Fruit fly (Drosophila melanogaster) whole organism, embryonic: ENCODE results near the gene CG10993.
A peak's percentile ranks its signal among the peaks of the same experiment; 100 is the strongest.

ENCODE experiments used
- Aef1 ChIP-seq: fragments of 200-800 bp; sonication (Bioruptor generic); IDR thresholded peaks from 3 replicates; pipeline ENCODE4 v1.3.6; 2022; ENCODE audit warnings: missing biosample characterization, missing genetic modification characterization
- BtbVII ChIP-seq: fragments of 200-800 bp; sonication (Bioruptor generic); optimal IDR thresholded peaks from 3 replicates; lab custom pipeline; 2017; ENCODE audit warnings: missing biosample characterization, mild to moderate bottlenecking, missing genetic modification characterization
- CG13424 ChIP-seq: fragments of 200-800 bp; sonication (Bioruptor generic); optimal IDR thresholded peaks from 2 replicates; lab custom pipeline; 2019; ENCODE audit warnings: missing biosample characterization, mild to moderate bottlenecking, missing genetic modification characterization, moderate library complexity
- CG14050 ChIP-seq: fragments of 200-800 bp; sonication (Bioruptor generic); IDR thresholded peaks from 3 replicates; pipeline ENCODE4 v1.3.6; 2022; ENCODE audit warnings: missing biosample characterization, missing genetic modification characterization
- CG14441 ChIP-seq: fragments of 200-800 bp; sonication (Bioruptor generic); IDR thresholded peaks from 2 replicates; pipeline ENCODE4 v1.3.6; 2022; ENCODE audit warnings: missing biosample characterization, missing genetic modification characterization
- CG14860 ChIP-seq: fragments of 200-800 bp; sonication (Bioruptor generic); IDR thresholded peaks from 3 replicates; pipeline ENCODE4 v1.3.6; 2022; ENCODE audit warnings: missing biosample characterization, missing genetic modification characterization; ENCODE audit not compliant: partially characterized antibody
- CG15269 ChIP-seq: fragments of 200-800 bp; sonication (Bioruptor generic); optimal IDR thresholded peaks from 2 replicates; lab custom pipeline; 2018; ENCODE audit warnings: missing biosample characterization, mild to moderate bottlenecking, missing genetic modification characterization, moderate library complexity
- CG1602 ChIP-seq: fragments of 200-800 bp; sonication (Bioruptor generic); optimal IDR thresholded peaks from 3 replicates; lab custom pipeline; 2016; ENCODE audit warnings: missing biosample characterization, missing genetic modification characterization
- CG16815 ChIP-seq: fragments of 200-800 bp; sonication (Bioruptor generic); optimal IDR thresholded peaks from 3 replicates; lab custom pipeline; 2017; ENCODE audit warnings: missing biosample characterization, mild to moderate bottlenecking, missing genetic modification characterization
- CG2712 ChIP-seq: fragments of 200-800 bp; optimal IDR thresholded peaks from 3 replicates; lab custom pipeline; 2019; ENCODE audit warnings: missing biosample characterization, mild to moderate bottlenecking, missing genetic modification characterization, moderate library complexity
- CG32767 ChIP-seq: fragments of 200-800 bp; sonication (Bioruptor generic); IDR thresholded peaks from 2 replicates; pipeline ENCODE4 v1.3.6; 2022; ENCODE audit warnings: missing biosample characterization, missing genetic modification characterization
- CG34422 ChIP-seq: fragments of 200-800 bp; sonication (Bioruptor generic); IDR thresholded peaks from 3 replicates; pipeline ENCODE4 v1.3.6; 2022; ENCODE audit warnings: missing biosample characterization, missing genetic modification characterization
- CG42726 ChIP-seq: fragments of 200-800 bp; sonication (Bioruptor generic); IDR thresholded peaks from 2 replicates; pipeline ENCODE4 v1.3.6; 2022; ENCODE audit warnings: missing biosample characterization, missing genetic modification characterization; ENCODE audit not compliant: partially characterized antibody
- CG4730 ChIP-seq: fragments of 200-800 bp; sonication (Bioruptor generic); IDR thresholded peaks from 2 replicates; pipeline ENCODE4 v1.3.6; 2022; ENCODE audit warnings: missing biosample characterization, missing genetic modification characterization
- CG5953 ChIP-seq: fragments of 200-800 bp; sonication (Bioruptor generic); IDR thresholded peaks from 2 replicates; pipeline ENCODE4 v1.3.6; 2022; ENCODE audit warnings: missing biosample characterization, missing genetic modification characterization
- CG7271 ChIP-seq: fragments of 200-800 bp; sonication (Bioruptor generic); optimal IDR thresholded peaks from 2 replicates; lab custom pipeline; 2018; ENCODE audit warnings: missing biosample characterization, mild to moderate bottlenecking, missing genetic modification characterization, moderate library complexity
- CG8281 ChIP-seq: fragments of 200-800 bp; sonication (Bioruptor generic); optimal IDR thresholded peaks from 2 replicates; lab custom pipeline; 2018; ENCODE audit warnings: missing biosample characterization, mild to moderate bottlenecking, missing genetic modification characterization, moderate library complexity
- CG8359 ChIP-seq: fragments of 200-800 bp; sonication (Bioruptor generic); optimal IDR thresholded peaks from 2 replicates; lab custom pipeline; 2017; ENCODE audit warnings: missing biosample characterization, mild to moderate bottlenecking, missing genetic modification characterization, borderline replicate concordance
- CG8944 ChIP-seq: fragments of 200-800 bp; sonication (Bioruptor generic); optimal IDR thresholded peaks from 3 replicates; lab custom pipeline; 2016; ENCODE audit warnings: missing biosample characterization, missing genetic modification characterization
- CTCF ChIP-seq: fragments of 200-800 bp; sonication (Bioruptor generic); optimal IDR thresholded peaks from 2 replicates; lab custom pipeline; 2017; ENCODE audit warnings: missing biosample characterization, mild to moderate bottlenecking, missing genetic modification characterization, moderate library complexity
- HLH3B ChIP-seq: fragments of 200-800 bp; sonication (Bioruptor generic); IDR thresholded peaks from 2 replicates; pipeline ENCODE4 v1.3.6; 2022; ENCODE audit warnings: missing biosample characterization, missing genetic modification characterization
- HLH54F ChIP-seq: fragments of 200-800 bp; sonication (Bioruptor generic); optimal IDR thresholded peaks from 3 replicates; lab custom pipeline; 2016; ENCODE audit warnings: missing biosample characterization, missing genetic modification characterization
- MTF-1 ChIP-seq: fragments of 200-800 bp; sonication (Bioruptor generic); optimal IDR thresholded peaks from 2 replicates; lab custom pipeline; 2018; ENCODE audit warnings: missing biosample characterization, mild to moderate bottlenecking, missing genetic modification characterization, borderline replicate concordance
- Max ChIP-seq: fragments of 200-800 bp; sonication (Bioruptor generic); optimal IDR thresholded peaks from 2 replicates; lab custom pipeline; 2016; ENCODE audit warnings: missing biosample characterization, mild to moderate bottlenecking, missing genetic modification characterization
- Mrtf ChIP-seq: fragments of 200-800 bp; sonication (Bioruptor generic); IDR thresholded peaks from 3 replicates; pipeline ENCODE4 v1.3.6; 2022; ENCODE audit warnings: missing biosample characterization, missing genetic modification characterization
- NFAT ChIP-seq: fragments of 200-800 bp; sonication (Bioruptor generic); IDR thresholded peaks from 2 replicates; pipeline ENCODE4 v1.3.6; 2022; ENCODE audit warnings: missing biosample characterization, missing genetic modification characterization
- Pdp1 ChIP-seq, 2 experiments: fragments of 200-800 bp; sonication (Bioruptor generic); optimal IDR thresholded peaks; 3 replicates each; lab custom pipeline; 2016; ENCODE audit warnings: missing biosample characterization in 2 of 2, missing genetic modification characterization in 2 of 2, mild to moderate bottlenecking in 1 of 2, moderate library complexity in 1 of 2
- Taf1 ChIP-seq: fragments of 200-800 bp; sonication (Bioruptor generic); IDR thresholded peaks from 2 replicates; pipeline ENCODE4 v1.3.6; 2022; ENCODE audit warnings: missing biosample characterization, missing genetic modification characterization
- Xrp1 ChIP-seq: fragments of 200-800 bp; sonication (Bioruptor generic); IDR thresholded peaks from 2 replicates; pipeline ENCODE4 v1.3.6; 2022; ENCODE audit warnings: missing biosample characterization, missing genetic modification characterization
- cad ChIP-seq: fragments of >200 bp; optimal IDR thresholded peaks from 2 replicates; lab custom pipeline; 2017; ENCODE audit warnings: missing biosample characterization, missing genetic modification characterization
- chinmo ChIP-seq: fragments of 200-800 bp; sonication (Bioruptor generic); IDR thresholded peaks from 4 replicates; pipeline ENCODE4 v1.3.6; 2022; ENCODE audit warnings: missing biosample characterization, missing genetic modification characterization; ENCODE audit not compliant: partially characterized antibody
- croc ChIP-seq: fragments of 200-800 bp; sonication (Bioruptor generic); conservative IDR thresholded peaks from 3 replicates; pipeline ENCODE4 v1.3.6; 2022; ENCODE audit warnings: missing biosample characterization, missing genetic modification characterization
- dysf ChIP-seq: fragments of 200-800 bp; sonication (Bioruptor generic); IDR thresholded peaks from 3 replicates; pipeline ENCODE4 v1.3.6; 2022; ENCODE audit warnings: missing biosample characterization, missing genetic modification characterization
- gro ChIP-seq: fragments of 200-800 bp; sonication (Bioruptor generic); optimal IDR thresholded peaks from 2 replicates; lab custom pipeline; 2016; ENCODE audit warnings: missing biosample characterization, missing genetic modification characterization
- gt ChIP-seq: fragments of 200-800 bp; sonication (Bioruptor generic); IDR thresholded peaks from 2 replicates; pipeline ENCODE4 v1.3.6; 2022; ENCODE audit warnings: missing biosample characterization, missing genetic modification characterization
- hb ChIP-seq: fragments of 200-800 bp; sonication (Bioruptor generic); IDR thresholded peaks from 3 replicates; pipeline ENCODE4 v1.3.6; 2022; ENCODE audit warnings: missing biosample characterization, missing genetic modification characterization; ENCODE audit not compliant: partially characterized antibody
- hkb ChIP-seq, 2 experiments: fragments of 200-800 bp in 1 of 2; fragments of >200 bp in 1 of 2; sonication (Bioruptor generic) in 1 of 2; IDR thresholded peaks in 1 of 2; optimal IDR thresholded peaks in 1 of 2; 2 replicates each; pipeline versions ENCODE4 v1.3.6 to Lab custom; 2017 to 2022; ENCODE audit warnings: missing biosample characterization in 1 of 2, missing genetic modification characterization in 1 of 2
- insv ChIP-seq, 2 experiments: fragments of 200-800 bp; sonication (Bioruptor generic); optimal IDR thresholded peaks; 3 replicates each; lab custom pipeline; 2016 to 2018; ENCODE audit warnings: missing biosample characterization in 2 of 2, missing genetic modification characterization in 2 of 2
- kah ChIP-seq: fragments of 200-800 bp; sonication (Bioruptor generic); optimal IDR thresholded peaks from 2 replicates; lab custom pipeline; 2018; ENCODE audit warnings: missing biosample characterization, mild to moderate bottlenecking, missing genetic modification characterization
- lab ChIP-seq: fragments of 200-800 bp; sonication (Bioruptor generic); optimal IDR thresholded peaks from 3 replicates; lab custom pipeline; 2017; ENCODE audit warnings: missing biosample characterization, missing genetic modification characterization, mild to moderate bottlenecking, moderate library complexity, missing genetic modification reagents
- schlank ChIP-seq: fragments of 200-800 bp; sonication (Bioruptor generic); optimal IDR thresholded peaks from 2 replicates; lab custom pipeline; 2018; ENCODE audit warnings: missing biosample characterization, mild to moderate bottlenecking, missing genetic modification characterization
- sna ChIP-seq: fragments of 200-800 bp; sonication (Bioruptor generic); IDR thresholded peaks from 2 replicates; pipeline ENCODE4 v1.3.6; 2022; ENCODE audit warnings: missing biosample characterization, missing genetic modification characterization; ENCODE audit not compliant: partially characterized antibody
- so ChIP-seq: fragments of 200-800 bp; sonication (Bioruptor generic); IDR thresholded peaks from 3 replicates; pipeline ENCODE4 v1.3.6; 2022; ENCODE audit warnings: missing biosample characterization, missing genetic modification characterization
- sqz ChIP-seq: fragments of 200-800 bp; sonication (Bioruptor generic); optimal IDR thresholded peaks from 3 replicates; lab custom pipeline; 2018; ENCODE audit warnings: missing biosample characterization, mild to moderate bottlenecking, missing genetic modification characterization
- sr ChIP-seq: fragments of 200-800 bp; sonication (Bioruptor generic); IDR thresholded peaks from 3 replicates; pipeline ENCODE4 v1.3.6; 2022; ENCODE audit warnings: missing biosample characterization, missing genetic modification characterization
- stc ChIP-seq: fragments of 200-800 bp; sonication (Bioruptor generic); IDR thresholded peaks from 2 replicates; pipeline ENCODE4 v1.3.6; 2022; ENCODE audit warnings: missing biosample characterization, missing genetic modification characterization
- toy ChIP-seq: fragments of 200-800 bp; sonication (Bioruptor generic); IDR thresholded peaks from 2 replicates; pipeline ENCODE4 v1.3.6; 2022; ENCODE audit warnings: missing biosample characterization, missing genetic modification characterization
- wdn ChIP-seq: fragments of 200-800 bp; sonication (Bioruptor generic); IDR thresholded peaks from 2 replicates; pipeline ENCODE4 v1.3.6; 2022; ENCODE audit warnings: missing biosample characterization, missing genetic modification characterization
- zfh1 ChIP-seq: fragments of 200-800 bp; sonication (Bioruptor generic); IDR thresholded peaks from 3 replicates; pipeline ENCODE4 v1.3.6; 2022; ENCODE audit warnings: missing biosample characterization, missing genetic modification characterization

CG10993 gene

DNA sequence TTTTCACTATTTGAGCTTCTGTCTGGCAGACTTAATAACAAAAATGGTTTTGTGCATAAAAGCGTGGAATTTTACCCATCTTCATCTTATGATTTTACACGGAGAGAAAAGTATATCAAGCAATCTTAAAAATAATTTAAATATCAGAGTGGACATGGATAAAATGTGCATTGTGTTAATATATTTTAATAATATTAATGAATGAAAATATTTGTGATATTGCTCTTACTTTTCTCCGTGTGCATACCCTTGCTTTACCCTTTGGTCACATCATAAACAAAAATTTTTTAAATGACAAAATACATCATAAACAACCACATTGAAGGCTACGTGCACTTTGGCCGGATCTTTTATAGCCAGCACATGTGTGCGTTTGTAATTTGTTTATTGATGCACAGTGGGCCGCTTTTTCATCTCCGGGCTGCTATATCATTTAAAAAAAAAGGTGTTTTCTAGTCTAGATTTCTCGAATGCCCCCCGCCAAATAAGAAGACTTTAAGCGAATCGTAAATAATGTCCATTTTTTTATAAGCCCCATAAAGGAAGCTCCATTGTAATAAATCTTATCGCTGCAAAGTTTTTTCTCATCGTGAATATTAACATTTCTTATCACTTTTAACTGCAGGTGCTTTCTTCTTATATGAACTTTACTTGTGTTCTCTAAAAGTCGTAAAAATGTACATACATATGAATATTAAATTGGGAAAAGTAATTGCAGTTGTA, 26.4 kb downstream of the CG10993 start (continued):
- no peak for TF ChIP-seq gro
- peak; percentile 15; the same call in 1 of the 2 replicates for TF ChIP-seq stc
- no peak for TF ChIP-seq Max (GFP tag; lab: Kevin White, UChicago)
- no peak for TF ChIP-seq insv (GFP tag; optimal IDR thresholded peaks at IDR 0.05; lab: Kevin White, UChicago)
- TF ChIP-seq HLH54F (GFP tag; lab: Kevin White, UChicago) = no peak
- no peak for TF ChIP-seq CTCF (GFP tag; lab: Kevin White, UChicago)
- peak; percentile 56; the same call in 1 of the 3 replicates for TF ChIP-seq CG34422
- TF ChIP-seq CG8944 (GFP tag; lab: Kevin White, UChicago) = no peak
- no peak for TF ChIP-seq sr (GFP tag; lab: Robert Waterston, UW)
- no peak for TF ChIP-seq NFAT
- no peak for TF ChIP-seq gt (GFP tag; lab: Robert Waterston, UW)
- peak; percentile 15 for TF ChIP-seq CG1602 (GFP tag; lab: Kevin White, UChicago)
- TF ChIP-seq CG8359 = no peak
- no peak for TF ChIP-seq CG7271 (tag; lab: Kevin White, UChicago)
- 0 out of 3 replicates have a peak, but pooled peaks have one; percentile 5 for TF ChIP-seq zfh1 (GFP tag; lab: Robert Waterston, UW)
- peak; percentile 48; the same call in 1 of the 2 replicates for TF ChIP-seq HLH3B (GFP tag; lab: Robert Waterston, UW)
- no peak for TF ChIP-seq cad (GFP tag; lab: Kevin White, UChicago)
- TF ChIP-seq sna (GFP tag; lab: Robert Waterston, UW) = no peak
- TF ChIP-seq Taf1 (GFP tag; lab: Robert Waterston, UW) = peak; percentile 27; the same call in 1 of the 2 replicates
- no peak for TF ChIP-seq CG16815 (GFP tag; lab: Kevin White, UChicago)
- TF ChIP-seq dysf (GFP tag; lab: Robert Waterston, UW) = peak; percentile 61; the same call in 2 of the 3 replicates
- TF ChIP-seq CG42726 (GFP tag; lab: Robert Waterston, UW) = no peak
- peak; percentile 40 for TF ChIP-seq BtbVII (GFP tag; lab: Kevin White, UChicago)
- TF ChIP-seq sqz (GFP tag; lab: Kevin White, UChicago) = peak; percentile 11
- TF ChIP-seq CG5953 (GFP tag; lab: Robert Waterston, UW) = no peak
- TF ChIP-seq hb (GFP tag; lab: Robert Waterston, UW) = no peak
- peak; percentile 51; the same call in 1 of the 3 replicates for TF ChIP-seq CG14050 (GFP tag; lab: Robert Waterston, UW)
- TF ChIP-seq MTF-1 (GFP tag; lab: Kevin White, UChicago) = no peak
- TF ChIP-seq CG32767 = no peak
- peak; percentile 57 for TF ChIP-seq CG14441 (GFP tag; lab: Robert Waterston, UW)
- TF ChIP-seq CG14860 (GFP tag; lab: Robert Waterston, UW) = no peak
- no peak for TF ChIP-seq Pdp1 (GFP tag; optimal IDR thresholded peaks at IDR 0.05; lab: Kevin White, UChicago)
- 0 out of 3 replicates have a peak, but pooled peaks have one; percentile 40 for TF ChIP-seq so (GFP tag; lab: Robert Waterston, UW)
- TF ChIP-seq lab (GFP tag; lab: Kevin White, UChicago) = peak; percentile 55
- TF ChIP-seq hkb (optimal IDR thresholded peaks at IDR 0.05; lab: Kevin White, UChicago) = no peak
- peak; percentile 73; the same call in 1 of the 2 replicates for TF ChIP-seq hkb (GFP tag; IDR thresholded peaks at IDR 0.05; lab: Robert Waterston, UW)
- TF ChIP-seq Xrp1 (GFP tag; lab: Robert Waterston, UW) = peak; percentile 57
- TF ChIP-seq croc (GFP tag; lab: Robert Waterston, UW) = no peak
- TF ChIP-seq wdn = 0 out of 2 replicates have a peak, but pooled peaks have one; percentile 34
- TF ChIP-seq CG2712 (tag; lab: Kevin White, UChicago) = peak; percentile 66
- TF ChIP-seq schlank = no peak
- TF ChIP-seq Mrtf (GFP tag; lab: Robert Waterston, UW) = 0 out of 3 replicates have a peak, but pooled peaks have one; percentile 47
- peak; percentile 60 for TF ChIP-seq CG13424 (tag; lab: Kevin White, UChicago)
- TF ChIP-seq toy (GFP tag; lab: Robert Waterston, UW) = no peak
- TF ChIP-seq CG15269 (tag; lab: Kevin White, UChicago) = peak; percentile 72
- TF ChIP-seq Aef1 (GFP tag; lab: Robert Waterston, UW) = peak; percentile 37; the same call in 2 of the 3 replicates
- no peak for TF ChIP-seq chinmo
- TF ChIP-seq kah (GFP tag; lab: Kevin White, UChicago) = no peak
- TF ChIP-seq CG4730 = no peak
- TF ChIP-seq CG8281 = peak; percentile 9
